Worm (Caenorhabditis elegans) whole organism, L4/young adult: ENCODE data around the gene F46E10.18.

Experiments
- W03F9.2 ChIP-seq: fragments of 150-350 bp; optimal IDR thresholded peaks from 2 replicates; lab custom pipeline; 2014; ENCODE audit warnings: missing biosample characterization, missing genetic modification characterization
- dao-5 ChIP-seq: sonication (generic microtip); optimal IDR thresholded peaks from 2 replicates; lab custom pipeline; 2016; ENCODE audit warnings: missing genotype, missing genetic modification characterization, moderate library complexity, missing compliant biosample characterization
- him-1 ChIP-seq: sonication (generic microtip); optimal IDR thresholded peaks from 2 replicates; lab custom pipeline; 2016; ENCODE audit warnings: missing genotype, missing genetic modification reagents, missing genetic modification characterization, missing compliant biosample characterization

- TF ChIP-seq dao-5: no peak
- no peak for TF ChIP-seq W03F9.2
- TF ChIP-seq him-1 (tag; lab: Kevin White, UChicago): no peak
These were observed 12.2 kb downstream of the F46E10.18 start, which contains the start of gene hpo-26 for ce11 chrV:6533030-6533429.
